Worm (Caenorhabditis elegans) whole organism, mixed stage, embryonic: Measurements from ENCODE around the gene C06G3.3.

ENCODE experiments used
- M03D4.4 ChIP-seq: sonication (generic microtip); optimal IDR thresholded peaks from 2 replicates; lab custom pipeline; 2017; ENCODE audit warnings: mild to moderate bottlenecking, missing genetic modification characterization, missing compliant biosample characterization
- bed-3 ChIP-seq: fragments of 200-800 bp; sonication (Bioruptor generic); optimal IDR thresholded peaks from 3 replicates; lab custom pipeline; 2018; ENCODE audit warnings: mild to moderate bottlenecking, missing genetic modification characterization, moderate library complexity, missing compliant biosample characterization
- blmp-1 ChIP-seq: fragments of 150-350 bp; optimal IDR thresholded peaks from 2 replicates; lab custom pipeline; 2014; ENCODE audit warnings: missing biosample characterization, missing genetic modification characterization
- ceh-39 ChIP-seq: fragments of 150-350 bp; optimal IDR thresholded peaks from 2 replicates; lab custom pipeline; 2014; ENCODE audit warnings: missing biosample characterization, missing genetic modification characterization
- ceh-43 ChIP-seq: fragments of 200-800 bp; sonication (Bioruptor generic); optimal IDR thresholded peaks from 2 replicates; lab custom pipeline; 2018; ENCODE audit warnings: mild to moderate bottlenecking, missing genetic modification characterization, moderate library complexity, missing compliant biosample characterization
- ceh-83 ChIP-seq: fragments of 200-800 bp; sonication (Bioruptor generic); optimal IDR thresholded peaks from 2 replicates; lab custom pipeline; 2018; ENCODE audit warnings: mild to moderate bottlenecking, missing genetic modification characterization, missing compliant biosample characterization
- ces-1 ChIP-seq: fragments of 150-350 bp; optimal IDR thresholded peaks from 2 replicates; lab custom pipeline; 2014; ENCODE audit warnings: missing biosample characterization, missing genetic modification reagents, missing genetic modification characterization
- cnd-1 ChIP-seq: fragments of 200-800 bp; sonication (Bioruptor generic); optimal IDR thresholded peaks from 2 replicates; lab custom pipeline; 2018; ENCODE audit warnings: mild to moderate bottlenecking, missing genetic modification characterization, missing compliant biosample characterization
- drap-1 ChIP-seq: fragments of 200-800 bp; sonication (Bioruptor generic); optimal IDR thresholded peaks from 3 replicates; lab custom pipeline; 2018; ENCODE audit warnings: mild to moderate bottlenecking, missing genetic modification characterization, missing compliant biosample characterization
- elt-1 ChIP-seq: sonication (generic microtip); optimal IDR thresholded peaks from 2 replicates; lab custom pipeline; 2017; ENCODE audit warnings: missing genetic modification characterization, mild to moderate bottlenecking, missing compliant biosample characterization, antibody characterized with exemption, moderate library complexity, borderline replicate concordance; ENCODE audit not compliant: insufficient read depth
- elt-3 ChIP-seq: fragments of 150-350 bp; optimal IDR thresholded peaks from 2 replicates; lab custom pipeline; 2014; ENCODE audit warnings: missing biosample characterization, missing genetic modification characterization
- flh-1 ChIP-seq: fragments of 200-800 bp; sonication (Bioruptor generic); optimal IDR thresholded peaks from 2 replicates; lab custom pipeline; 2018; ENCODE audit warnings: mild to moderate bottlenecking, missing genetic modification characterization, moderate library complexity, missing compliant biosample characterization
- ham-2 ChIP-seq: fragments of 200-800 bp; sonication (Bioruptor generic); optimal IDR thresholded peaks from 2 replicates; lab custom pipeline; 2018; ENCODE audit warnings: mild to moderate bottlenecking, missing genetic modification characterization, missing compliant biosample characterization
- hlh-1 ChIP-seq: fragments of 150-350 bp; optimal IDR thresholded peaks from 2 replicates; lab custom pipeline; 2014; ENCODE audit warnings: missing biosample characterization, missing genetic modification reagents, missing genetic modification characterization
- lin-13 ChIP-seq: fragments of 150-350 bp; optimal IDR thresholded peaks from 2 replicates; lab custom pipeline; 2014; ENCODE audit warnings: missing biosample characterization, missing genetic modification characterization
- lin-32 ChIP-seq: fragments of 200-800 bp; sonication (Bioruptor generic); optimal IDR thresholded peaks from 2 replicates; lab custom pipeline; 2018; ENCODE audit warnings: mild to moderate bottlenecking, missing genetic modification characterization, missing compliant biosample characterization
- lsy-2 ChIP-seq: fragments of 150-350 bp; optimal IDR thresholded peaks from 2 replicates; lab custom pipeline; 2014; ENCODE audit warnings: missing biosample characterization, missing genetic modification characterization
- mab-5 ChIP-seq: fragments of 150-350 bp; optimal IDR thresholded peaks from 2 replicates; lab custom pipeline; 2014; ENCODE audit warnings: missing biosample characterization, missing genetic modification characterization
- mep-1 ChIP-seq: fragments of 150-350 bp; optimal IDR thresholded peaks from 2 replicates; lab custom pipeline; 2017; ENCODE audit warnings: missing biosample characterization, missing genetic modification reagents, missing genetic modification characterization, inconsistent platforms
- mls-2 ChIP-seq: sonication (generic microtip); optimal IDR thresholded peaks from 2 replicates; lab custom pipeline; 2016; ENCODE audit warnings: mild to moderate bottlenecking, missing genetic modification characterization, moderate library complexity, missing compliant biosample characterization
- nhr-12 ChIP-seq: fragments of 150-350 bp; optimal IDR thresholded peaks from 2 replicates; lab custom pipeline; 2014; ENCODE audit warnings: missing biosample characterization, missing genetic modification characterization
- nhr-2 ChIP-seq: fragments of 150-350 bp; optimal IDR thresholded peaks from 2 replicates; lab custom pipeline; 2014; ENCODE audit warnings: missing biosample characterization, missing genetic modification characterization
- nhr-237 ChIP-seq: fragments of 150-350 bp; optimal IDR thresholded peaks from 2 replicates; lab custom pipeline; 2014; ENCODE audit warnings: missing biosample characterization, missing genetic modification characterization
- nhr-28 ChIP-seq: fragments of 150-350 bp; optimal IDR thresholded peaks from 2 replicates; lab custom pipeline; 2014; ENCODE audit warnings: missing biosample characterization, missing genetic modification characterization
- nhr-76 ChIP-seq: sonication (generic microtip); optimal IDR thresholded peaks from 2 replicates; lab custom pipeline; 2017; ENCODE audit warnings: missing biosample characterization, missing genetic modification characterization
- pha-4 ChIP-seq: fragments of 150-350 bp; optimal IDR thresholded peaks from 2 replicates; lab custom pipeline; 2018; ENCODE audit warnings: missing biosample characterization, missing genetic modification reagents, missing genetic modification characterization
- sem-2 ChIP-seq: fragments of 200-800 bp; sonication (Bioruptor generic); optimal IDR thresholded peaks from 2 replicates; lab custom pipeline; 2018; ENCODE audit warnings: mild to moderate bottlenecking, missing genetic modification characterization, missing compliant biosample characterization
- snpc-4 ChIP-seq: fragments of 150-350 bp; optimal IDR thresholded peaks from 2 replicates; lab custom pipeline; 2014; ENCODE audit warnings: missing biosample characterization, missing genetic modification characterization
- sptf-1 ChIP-seq: sonication (generic microtip); optimal IDR thresholded peaks from 2 replicates; lab custom pipeline; 2017; ENCODE audit warnings: mild to moderate bottlenecking, missing genetic modification characterization, moderate library complexity, missing compliant biosample characterization
- tbx-8 ChIP-seq: fragments of 200-800 bp; sonication (Bioruptor generic); optimal IDR thresholded peaks from 2 replicates; lab custom pipeline; 2018; ENCODE audit warnings: mild to moderate bottlenecking, missing genetic modification characterization, moderate library complexity, missing compliant biosample characterization
- unc-120 ChIP-seq: sonication (generic microtip); optimal IDR thresholded peaks from 2 replicates; lab custom pipeline; 2017; ENCODE audit warnings: missing genetic modification characterization, missing compliant biosample characterization; ENCODE audit not compliant: poor library complexity, severe bottlenecking
- unc-39 ChIP-seq: fragments of 150-350 bp; optimal IDR thresholded peaks from 2 replicates; lab custom pipeline; 2014; ENCODE audit warnings: missing biosample characterization, missing genetic modification characterization
- unc-62 ChIP-seq: fragments of 150-350 bp; optimal IDR thresholded peaks from 2 replicates; lab custom pipeline; 2014; ENCODE audit warnings: missing biosample characterization, missing genetic modification reagents, missing genetic modification characterization
- zip-8 ChIP-seq: fragments of 150-350 bp; optimal IDR thresholded peaks from 2 replicates; lab custom pipeline; 2014; ENCODE audit warnings: missing biosample characterization, missing genetic modification characterization
- ztf-11 ChIP-seq: fragments of 150-350 bp; optimal IDR thresholded peaks from 2 replicates; lab custom pipeline; 2014; ENCODE audit warnings: missing biosample characterization, missing genetic modification characterization

C06G3.3 gene

DNA sequence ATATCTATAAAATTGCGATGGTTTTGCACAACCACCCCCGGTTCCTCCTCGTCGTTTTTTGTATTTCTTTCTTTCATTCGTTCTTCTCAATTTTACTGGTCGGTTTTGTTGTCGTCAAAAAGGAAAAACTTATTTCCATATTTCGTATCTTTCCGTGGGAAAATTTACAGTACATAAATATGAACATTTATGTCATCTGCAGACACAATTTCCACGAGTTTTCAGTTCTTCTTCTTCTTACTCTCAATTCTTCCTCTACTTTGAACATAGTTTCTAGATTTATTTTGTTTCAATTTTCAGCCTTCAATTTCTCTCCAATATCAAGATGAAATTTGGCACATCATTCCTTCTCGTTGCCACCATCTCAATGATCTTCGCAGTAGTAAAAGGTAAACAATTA lies 45.3 kb downstream of the C06G3.3 start, which contains the start of gene Y43B11AR.1:
Gene Y43B11AR.1, plus strand, starts transcription at position 301 of the 400 bp plus-strand sequence.
- no peak for TF ChIP-seq sptf-1 (tag; lab: Kevin White, UChicago)
- TF ChIP-seq ces-1 (GFP tag; lab: Kevin White, UChicago) = no peak
- TF ChIP-seq elt-1 (tag; lab: Kevin White, UChicago) = no peak
- TF ChIP-seq cnd-1 (tag; lab: Kevin White, UChicago) = no peak
- TF ChIP-seq unc-39 = no peak
- TF ChIP-seq lin-32 (GFP tag; lab: Kevin White, UChicago) = no peak
- TF ChIP-seq ceh-39 (tag; lab: Kevin White, UChicago) = no peak
- no peak for TF ChIP-seq M03D4.4
- TF ChIP-seq unc-62 (GFP tag; lab: Kevin White, UChicago) = no peak
- no peak for TF ChIP-seq nhr-76
- no peak for TF ChIP-seq mab-5 (tag; lab: Kevin White, UChicago)
- no peak for TF ChIP-seq hlh-1
- no peak for TF ChIP-seq blmp-1 (tag; lab: Kevin White, UChicago)

DNA sequence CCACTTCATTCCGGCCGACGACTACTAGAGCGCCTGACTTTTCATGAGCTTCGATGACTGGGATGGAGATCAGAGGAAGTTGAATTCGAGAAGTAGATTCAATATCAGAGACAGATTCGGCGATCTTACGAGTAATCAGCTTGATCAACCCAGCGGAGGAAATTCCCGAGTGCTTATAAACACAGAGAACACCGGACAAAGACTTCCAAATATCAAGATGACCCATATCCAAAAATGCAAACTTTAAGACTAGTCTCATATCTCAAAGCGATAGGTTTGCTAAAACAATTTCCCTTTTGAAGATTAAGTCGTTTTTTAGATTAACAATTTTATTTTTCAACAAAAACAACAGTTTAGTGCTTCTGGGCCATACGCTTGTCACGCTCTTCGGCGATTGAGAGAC lies 47.5 kb downstream of the C06G3.3 start, which contains the start of gene Y43B11AR.3:
Gene Y43B11AR.3, minus strand, starts transcription at position 335 of the 403 bp plus-strand sequence.
- TF ChIP-seq nhr-76 (no peak), elt-1 (tag; lab: Kevin White, UChicago) (no peak), mep-1 (tag; lab: Kevin White, UChicago) (no peak)

DNA sequence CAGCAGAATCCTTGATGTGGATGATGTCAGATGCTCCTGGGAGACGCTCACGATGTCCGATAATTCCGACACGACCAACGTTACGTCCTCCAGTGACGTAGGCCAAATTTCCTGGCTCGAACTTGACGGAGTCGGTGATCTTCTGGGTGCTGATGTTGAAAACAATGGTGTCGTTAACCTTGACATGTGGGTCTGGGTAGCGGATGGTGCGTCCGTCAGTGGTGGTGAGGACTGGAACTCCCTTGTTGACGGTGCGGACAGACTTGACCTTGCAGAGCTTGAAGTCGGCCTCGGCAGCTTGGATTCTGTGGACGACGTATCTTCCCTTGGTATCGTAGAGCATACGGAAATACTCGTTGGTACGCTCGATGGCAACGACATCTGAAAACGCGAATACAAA lies 48.1 kb downstream of the C06G3.3 start:
- TF ChIP-seq unc-120 (tag; lab: Kevin White, UChicago) (no peak), ztf-11 (no peak), drap-1 (GFP tag; lab: Kevin White, UChicago) (no peak), ceh-83 (GFP tag; lab: Kevin White, UChicago) (no peak), nhr-28 (tag; lab: Kevin White, UChicago) (no peak), ces-1 (GFP tag; lab: Kevin White, UChicago) (no peak), ceh-43 (GFP tag; lab: Kevin White, UChicago) (no peak), mep-1 (tag; lab: Kevin White, UChicago) (no peak), lin-13 (no peak), ceh-39 (tag; lab: Kevin White, UChicago) (no peak), tbx-8 (no peak), nhr-76 (no peak), unc-39 (no peak), hlh-1 (no peak), bed-3 (GFP tag; lab: Kevin White, UChicago) (no peak), zip-8 (tag; lab: Kevin White, UChicago) (no peak), flh-1 (no peak)

DNA sequence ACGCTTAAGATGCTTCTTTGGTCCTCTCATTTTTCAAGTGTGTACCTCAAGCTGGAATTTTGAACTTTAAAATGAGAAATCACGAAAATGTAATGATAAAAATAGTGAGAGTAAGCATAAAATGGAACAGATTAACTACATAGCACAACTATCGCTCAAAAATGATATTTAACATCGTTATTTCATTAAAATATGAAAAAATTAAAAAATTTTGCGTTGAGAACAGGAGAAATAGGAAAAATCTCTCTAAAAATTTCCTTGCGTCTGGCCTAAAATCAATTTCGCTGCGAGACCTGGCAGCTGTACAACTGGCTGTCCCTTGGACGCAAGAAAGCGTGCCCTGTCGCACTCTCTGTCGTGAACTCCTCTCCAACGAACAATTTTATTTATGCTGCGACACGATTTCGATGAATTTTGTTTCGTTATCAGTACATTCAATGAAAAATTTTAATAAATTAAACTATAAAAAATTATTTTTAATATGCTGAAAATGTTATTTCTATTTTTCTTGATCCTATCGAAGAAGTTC lies 48.8 kb downstream of the C06G3.3 start, which contains the start of gene rps-4:
Gene rps-4, minus strand, starts transcription at position 51 of the 529 bp plus-strand sequence.
- TF ChIP-seq drap-1 (GFP tag; lab: Kevin White, UChicago) = peak; percentile 17
- no peak for TF ChIP-seq tbx-8
- TF ChIP-seq zip-8 (tag; lab: Kevin White, UChicago) = no peak
- no peak for TF ChIP-seq unc-39
- no peak for TF ChIP-seq nhr-28 (tag; lab: Kevin White, UChicago)
- TF ChIP-seq sem-2 (GFP tag; lab: Kevin White, UChicago) = no peak
- peak; percentile 27 for TF ChIP-seq unc-120 (tag; lab: Kevin White, UChicago)
- no peak for TF ChIP-seq ceh-43 (GFP tag; lab: Kevin White, UChicago)
- peak; percentile 57 for TF ChIP-seq unc-62 (GFP tag; lab: Kevin White, UChicago)
- TF ChIP-seq mab-5 (tag; lab: Kevin White, UChicago) = no peak
- TF ChIP-seq ceh-83 (GFP tag; lab: Kevin White, UChicago) = peak; percentile 36
- peak; percentile 90 for TF ChIP-seq nhr-237 (tag; lab: Kevin White, UChicago)
- no peak for TF ChIP-seq snpc-4 (tag; lab: Kevin White, UChicago)
- TF ChIP-seq nhr-12 = no peak
- peak; percentile 64 for TF ChIP-seq ceh-39 (tag; lab: Kevin White, UChicago)
- peak; percentile 94 for TF ChIP-seq mep-1 (tag; lab: Kevin White, UChicago)
- TF ChIP-seq blmp-1 (tag; lab: Kevin White, UChicago) = no peak
- no peak for TF ChIP-seq elt-1 (tag; lab: Kevin White, UChicago)
- no peak for TF ChIP-seq mls-2 (tag; lab: Kevin White, UChicago)
- peak; percentile 59 for TF ChIP-seq ces-1 (GFP tag; lab: Kevin White, UChicago)
- TF ChIP-seq nhr-2 = no peak
- peak; percentile 69 for TF ChIP-seq cnd-1 (tag; lab: Kevin White, UChicago)
- no peak for TF ChIP-seq flh-1
- TF ChIP-seq elt-3 = peak; percentile 26
- peak; percentile 58 for TF ChIP-seq pha-4 (tag; lab: Kevin White, UChicago)
- TF ChIP-seq lin-32 (GFP tag; lab: Kevin White, UChicago) = no peak
- TF ChIP-seq hlh-1 = peak; percentile 82
- peak; percentile 76 for TF ChIP-seq sptf-1 (tag; lab: Kevin White, UChicago)
- peak; percentile 86 for TF ChIP-seq lsy-2 (tag; lab: Kevin White, UChicago)
- TF ChIP-seq ztf-11 = no peak
- no peak for TF ChIP-seq nhr-76
- TF ChIP-seq ham-2 (GFP tag; lab: Kevin White, UChicago) = peak; percentile 39
- TF ChIP-seq M03D4.4 = peak; percentile 8
- peak; percentile 71 for TF ChIP-seq lin-13
- no peak for TF ChIP-seq bed-3 (GFP tag; lab: Kevin White, UChicago)
